Fruit fly (Drosophila melanogaster): Measurements from ENCODE around the gene CG15042.

Gene CG15042

dm6 chrX:18533308-18533707 is 5.2 kb upstream of the CG15042 start (continued):
- TF ChIP-seq amos (GFP tag; IDR thresholded peaks at IDR 0.05; ENCODE audit: partially characterized antibody) (no peak), CG3407 (GFP tag; optimal IDR thresholded peaks at IDR 0.05) (peak; percentile 44), CG4707 (GFP tag; optimal IDR thresholded peaks at IDR 0.05) (peak; percentile 91), tna (GFP tag; IDR thresholded peaks at IDR 0.05; ENCODE audit: partially characterized antibody) (no peak), ken (GFP tag; IDR thresholded peaks at IDR 0.05) (no peak), Lhr (GFP tag; optimal IDR thresholded peaks at IDR 0.05) (peak; percentile 11), pho (GFP tag; optimal IDR thresholded peaks at IDR 0.05) (no peak), CG13287 (GFP tag; IDR thresholded peaks at IDR 0.05; ENCODE audit: partially characterized antibody) (no peak), Fer1 (GFP tag; optimal IDR thresholded peaks at IDR 0.05) (no peak), cwo (GFP tag; optimal IDR thresholded peaks at IDR 0.05) (no peak), CG14050 (GFP tag; IDR thresholded peaks at IDR 0.05) (no peak), Dek (tag; optimal IDR thresholded peaks at IDR 0.05) (no peak), dan (GFP tag; IDR thresholded peaks at IDR 0.05) (no peak), kah (GFP tag; optimal IDR thresholded peaks at IDR 0.05) (no peak), gfzf (GFP tag; optimal IDR thresholded peaks at IDR 0.05) (no peak), CG7357 (GFP tag; IDR thresholded peaks at IDR 0.05) (peak; percentile 13; the same call in 1 of the 3 replicates), lbe (GFP tag; optimal IDR thresholded peaks at IDR 0.05) (no peak), Poxn (GFP tag; IDR thresholded peaks at IDR 0.05) (no peak), Dip2 (GFP tag; IDR thresholded peaks at IDR 0.05) (no peak), Meics (GFP tag; optimal IDR thresholded peaks at IDR 0.05) (no peak), CG13123 (GFP tag; optimal IDR thresholded peaks at IDR 0.05) (no peak), CG6683 (GFP tag; optimal IDR thresholded peaks at IDR 0.05) (no peak), CG17186 (GFP tag; optimal IDR thresholded peaks at IDR 0.05) (no peak), CG17568 (GFP tag; optimal IDR thresholded peaks at IDR 0.05) (no peak), CG10462 (GFP tag; optimal IDR thresholded peaks at IDR 0.05) (no peak), CG12942 (GFP tag; optimal IDR thresholded peaks at IDR 0.05) (no peak), CG6854 (GFP tag; optimal IDR thresholded peaks at IDR 0.05) (no peak), Taf1 (GFP tag; IDR thresholded peaks at IDR 0.05) (no peak), CG31441 (GFP tag; IDR thresholded peaks at IDR 0.05) (0 out of 2 replicates have a peak, but pooled peaks have one; percentile 37), caup (GFP tag; optimal IDR thresholded peaks at IDR 0.05; ENCODE audit: severe bottlenecking) (no peak), slp2 (GFP tag; optimal IDR thresholded peaks at IDR 0.05) (no peak), CG14860 (GFP tag; IDR thresholded peaks at IDR 0.05; ENCODE audit: partially characterized antibody) (no peak), Mrtf (GFP tag; IDR thresholded peaks at IDR 0.05) (no peak), CG2129 (GFP tag; IDR thresholded peaks at IDR 0.05; ENCODE audit: partially characterized antibody) (no peak), CG6175 (GFP tag; IDR thresholded peaks at IDR 0.05) (no peak), danr (GFP tag; IDR thresholded peaks at IDR 0.05) (no peak), scrt (GFP tag; optimal IDR thresholded peaks at IDR 0.05) (no peak), nmo (GFP tag; optimal IDR thresholded peaks at IDR 0.05) (peak; percentile 44), Sox100B (GFP tag; optimal IDR thresholded peaks at IDR 0.05) (peak; percentile 4), toy (GFP tag; IDR thresholded peaks at IDR 0.05) (no peak), Awh (GFP tag; IDR thresholded peaks at IDR 0.05) (no peak), CG11085 (GFP tag; IDR thresholded peaks at IDR 0.05) (no peak), chinmo (GFP tag; IDR thresholded peaks at IDR 0.05; ENCODE audit: partially characterized antibody) (no peak), CG7963 (GFP tag; IDR thresholded peaks at IDR 0.05; ENCODE audit: partially characterized antibody) (no peak), CTCF (GFP tag; optimal IDR thresholded peaks at IDR 0.05) (no peak), fd64A (GFP tag; optimal IDR thresholded peaks at IDR 0.05) (no peak), hkb (optimal IDR thresholded peaks at IDR 0.05) (no peak), hkb (GFP tag; IDR thresholded peaks at IDR 0.05) (no peak), Bgb (GFP tag; IDR thresholded peaks at IDR 0.05; ENCODE audit: partially characterized antibody) (no peak), wek (GFP tag; optimal IDR thresholded peaks at IDR 0.05) (no peak), ftz-f1 (GFP tag; optimal IDR thresholded peaks at IDR 0.05) (no peak), zf30C (GFP tag; optimal IDR thresholded peaks at IDR 0.05) (no peak)
